Worm (Caenorhabditis elegans): ENCODE results near the gene tag-77.

Gene tag-77

DNA sequence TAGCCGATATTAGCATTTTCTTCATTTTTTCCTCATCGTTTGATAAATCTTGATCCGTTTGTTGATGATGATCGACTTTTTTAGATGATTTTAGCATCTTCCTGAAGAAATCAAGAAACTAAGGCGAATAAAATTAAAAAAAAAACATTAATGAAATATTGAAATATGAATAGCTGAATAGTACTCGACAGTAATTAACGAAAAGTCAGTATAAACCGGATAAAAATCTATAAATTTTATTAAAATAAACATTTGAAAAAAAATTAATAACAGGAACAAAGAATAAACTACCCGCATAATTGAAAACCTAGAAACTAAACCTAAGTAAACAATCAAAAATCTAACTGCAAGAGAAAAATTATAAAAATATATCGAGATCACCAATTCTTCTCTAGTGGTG, 14.1 kb downstream of the tag-77 start, which contains the start of gene C28C12.12:
TSS of gene C28C12.12 (minus strand) at position 101 of the 400 bp plus-strand sequence.
- no peak for TF ChIP-seq crh-2 (tag; optimal IDR thresholded peaks at IDR 0.05)

DNA sequence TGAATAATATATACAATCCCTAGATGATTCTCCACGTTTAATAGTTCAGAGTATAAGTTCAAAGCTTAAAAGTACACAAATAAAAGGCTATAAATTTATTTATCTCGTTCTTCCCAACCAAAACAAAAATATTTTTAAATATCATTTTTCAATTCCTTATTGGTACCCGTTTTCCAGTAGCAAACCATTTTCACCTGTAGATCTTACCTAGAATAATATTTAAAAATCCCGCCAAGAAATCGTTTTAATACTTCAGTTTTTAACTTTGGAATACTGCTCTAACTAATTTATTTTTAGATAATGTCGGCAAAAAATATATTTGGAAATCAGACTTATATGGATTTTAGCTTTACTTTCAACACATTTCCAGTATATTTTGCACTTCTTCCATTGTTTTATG, 18.1 kb downstream of the tag-77 start, which contains the start of gene sru-7:
TSS of gene sru-7 (plus strand) at position 301 of the 400 bp plus-strand sequence.
- no peak for TF ChIP-seq nhr-77 (tag; optimal IDR thresholded peaks at IDR 0.05)

DNA sequence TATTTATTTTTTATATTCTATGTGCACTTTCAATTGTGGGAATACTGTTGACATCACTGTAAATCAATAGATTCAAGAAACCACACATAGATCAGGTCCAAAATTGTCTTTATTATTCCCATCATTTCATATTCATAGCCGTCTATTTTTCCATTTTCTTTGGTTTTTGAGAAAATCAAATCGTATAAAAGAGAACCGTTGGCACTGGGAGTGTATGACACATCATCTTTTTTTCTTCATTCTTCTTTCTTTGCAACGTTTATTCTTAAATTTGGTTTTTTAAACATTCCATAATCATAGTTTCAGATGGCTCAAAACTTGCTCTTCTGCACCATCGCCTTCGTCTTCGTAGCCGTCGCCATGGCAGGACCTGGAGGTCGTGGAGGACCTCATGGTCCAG, 20.4 kb downstream of the tag-77 start, which contains the start of gene srlf-2:
TSS of gene srlf-2 (plus strand) at position 301 of the 400 bp plus-strand sequence.
- TF ChIP-seq ZK546.5 (tag; optimal IDR thresholded peaks at IDR 0.05) (no peak), gmeb-1 (tag; optimal IDR thresholded peaks at IDR 0.05) (no peak), ceh-16 (tag; optimal IDR thresholded peaks at IDR 0.05) (no peak), skn-1 (tag; optimal IDR thresholded peaks at IDR 0.05) (no peak), C34F6.9 (tag; optimal IDR thresholded peaks at IDR 0.05) (no peak), nhr-6 (tag; optimal IDR thresholded peaks at IDR 0.05) (no peak), ztf-4 (tag; optimal IDR thresholded peaks at IDR 0.05) (no peak)

DNA sequence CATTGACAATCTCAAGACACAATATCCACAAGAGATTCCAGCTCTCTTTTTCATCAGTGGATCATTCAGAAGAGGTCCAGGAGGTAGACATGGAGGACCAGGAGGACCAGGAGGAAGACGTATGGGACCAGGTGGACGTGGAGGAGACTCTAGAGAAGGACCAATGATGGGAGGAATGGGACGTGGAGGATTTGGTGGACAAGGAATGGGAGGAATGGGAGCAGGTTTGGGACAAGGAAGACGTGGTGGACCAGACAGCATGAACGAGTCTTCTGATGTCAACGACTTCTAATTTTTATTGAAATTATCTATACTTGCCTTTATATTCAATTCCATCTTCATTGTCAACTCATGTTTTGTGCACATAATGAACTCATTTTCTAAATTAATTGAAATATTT, 22.3 kb downstream of the tag-77 start:
- no peak for TF ChIP-seq lin-11 (tag; optimal IDR thresholded peaks at IDR 0.05)

DNA sequence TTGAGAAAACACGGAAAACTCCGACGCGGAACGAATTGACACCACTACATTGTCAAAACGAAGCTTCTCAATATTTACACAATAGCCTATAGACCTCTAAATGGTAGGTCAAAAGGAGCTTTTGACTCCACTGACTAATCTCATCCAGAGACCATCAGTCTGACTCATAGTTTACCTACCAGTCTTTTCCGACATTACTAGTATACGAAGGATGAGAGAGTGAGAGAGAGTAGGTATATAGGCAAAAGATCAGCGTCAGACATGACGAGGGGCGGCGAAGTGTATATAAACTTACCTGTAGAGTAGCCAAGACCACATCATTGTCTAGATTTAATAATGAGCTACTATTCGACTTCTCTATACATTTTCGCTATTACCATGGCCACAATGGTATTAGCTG, 23.2 kb downstream of the tag-77 start, which contains the start of gene srlf-3:
TSS of gene srlf-3 (plus strand) at position 301 of the 400 bp plus-strand sequence.
- TF ChIP-seq nhr-21 (tag; optimal IDR thresholded peaks at IDR 0.05) = no peak
- TF ChIP-seq sem-4 (tag; optimal IDR thresholded peaks at IDR 0.05) = no peak
- no peak for TF ChIP-seq unc-39 (tag; optimal IDR thresholded peaks at IDR 0.05)
- TF ChIP-seq zag-1 (tag; optimal IDR thresholded peaks at IDR 0.05) = no peak
- TF ChIP-seq lin-39 (tag; optimal IDR thresholded peaks at IDR 0.05) = no peak
- no peak for TF ChIP-seq F13H6.1 (tag; optimal IDR thresholded peaks at IDR 0.05)
- no peak for TF ChIP-seq unc-62 (GFP tag; optimal IDR thresholded peaks at IDR 0.05)
- no peak for TF ChIP-seq nhr-237 (tag; optimal IDR thresholded peaks at IDR 0.05)
- TF ChIP-seq lin-11 (tag; optimal IDR thresholded peaks at IDR 0.05) = no peak
- TF ChIP-seq ztf-11 (tag; optimal IDR thresholded peaks at IDR 0.05) = no peak
- no peak for TF ChIP-seq unc-55 (GFP tag; optimal IDR thresholded peaks at IDR 0.05)
- TF ChIP-seq nhr-11 (tag; optimal IDR thresholded peaks at IDR 0.05) = no peak

DNA sequence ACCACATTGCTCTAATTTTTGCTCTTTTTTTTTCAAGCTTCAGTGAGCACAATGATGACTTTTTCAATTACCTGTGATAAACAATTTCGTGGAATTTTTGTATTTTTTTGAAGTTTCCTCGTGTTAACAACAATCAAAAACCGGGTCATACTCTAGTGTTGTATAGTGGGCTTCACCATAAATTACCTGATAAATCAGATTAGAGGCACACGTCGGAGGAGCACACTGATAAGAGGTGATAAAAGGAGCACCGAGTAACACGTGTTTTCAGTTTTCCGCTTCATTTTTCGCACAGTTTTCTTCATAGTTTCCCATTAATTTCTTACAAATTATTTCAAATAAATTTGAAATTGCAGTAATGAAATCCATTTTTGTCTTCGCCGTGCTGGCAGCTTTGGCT, 29.0 kb downstream of the tag-77 start, which contains the start of gene spp-8:
TSS of gene spp-8 (plus strand) at position 357 of the 400 bp plus-strand sequence.
- no peak for TF ChIP-seq mbf-1 (tag; optimal IDR thresholded peaks at IDR 0.05)
- TF ChIP-seq gmeb-1 (tag; optimal IDR thresholded peaks at IDR 0.05) = peak; percentile 40
- no peak for TF ChIP-seq ztf-1 (GFP tag; conservative IDR thresholded peaks at IDR 0.05)
- TF ChIP-seq unc-39 (tag; optimal IDR thresholded peaks at IDR 0.05) = no peak
- no peak for TF ChIP-seq nhr-129 (tag; optimal IDR thresholded peaks at IDR 0.05)
- TF ChIP-seq sma-9 (GFP tag; optimal IDR thresholded peaks at IDR 0.05) = peak; percentile 55
- TF ChIP-seq sma-9 (tag; optimal IDR thresholded peaks at IDR 0.05) = no peak
- TF ChIP-seq mab-5 (tag; optimal IDR thresholded peaks at IDR 0.05) = no peak
- no peak for TF ChIP-seq ZK546.5 (tag; optimal IDR thresholded peaks at IDR 0.05)
- no peak for TF ChIP-seq dmd-4 (tag; optimal IDR thresholded peaks at IDR 0.05)
- peak; percentile 78 for TF ChIP-seq fos-1 (tag; optimal IDR thresholded peaks at IDR 0.05)
- no peak for TF ChIP-seq nhr-77 (tag; optimal IDR thresholded peaks at IDR 0.05)
- peak; percentile 81 for TF ChIP-seq crh-2 (tag; optimal IDR thresholded peaks at IDR 0.05)
- TF ChIP-seq nhr-25 (tag; optimal IDR thresholded peaks at IDR 0.05) = no peak
- TF ChIP-seq alr-1 (tag; optimal IDR thresholded peaks at IDR 0.05) = no peak
- TF ChIP-seq peb-1 (tag; optimal IDR thresholded peaks at IDR 0.05) = no peak
- no peak for TF ChIP-seq nhr-12 (tag; optimal IDR thresholded peaks at IDR 0.05)
- no peak for TF ChIP-seq nhr-237 (tag; optimal IDR thresholded peaks at IDR 0.05)
- no peak for TF ChIP-seq lsy-2 (tag; optimal IDR thresholded peaks at IDR 0.05)
- no peak for TF ChIP-seq nhr-6 (tag; optimal IDR thresholded peaks at IDR 0.05)
- TF ChIP-seq C34F6.9 (tag; optimal IDR thresholded peaks at IDR 0.05) = no peak
- no peak for TF ChIP-seq blmp-1 (tag; optimal IDR thresholded peaks at IDR 0.05; ENCODE audit: insufficient read depth)
- no peak for TF ChIP-seq nhr-21 (tag; optimal IDR thresholded peaks at IDR 0.05)
- TF ChIP-seq nhr-10 (tag; optimal IDR thresholded peaks at IDR 0.05) = no peak
- no peak for TF ChIP-seq elt-1 (tag; optimal IDR thresholded peaks at IDR 0.05)
- TF ChIP-seq sem-4 (tag; optimal IDR thresholded peaks at IDR 0.05) = no peak
- TF ChIP-seq zag-1 (tag; optimal IDR thresholded peaks at IDR 0.05) = no peak
- TF ChIP-seq R02D3.7 (tag; optimal IDR thresholded peaks at IDR 0.05) = no peak
- peak; percentile 5 for TF ChIP-seq sma-3 (GFP tag; optimal IDR thresholded peaks at IDR 0.05)
- TF ChIP-seq F13H6.1 (tag; optimal IDR thresholded peaks at IDR 0.05) = no peak
- no peak for TF ChIP-seq Y55F3AM.14 (GFP tag; optimal IDR thresholded peaks at IDR 0.05)
- TF ChIP-seq lin-39 (tag; optimal IDR thresholded peaks at IDR 0.05) = no peak
- TF ChIP-seq unc-62 (GFP tag; optimal IDR thresholded peaks at IDR 0.05) = no peak
- TF ChIP-seq skn-1 (tag; optimal IDR thresholded peaks at IDR 0.05) = peak; percentile 41
- no peak for TF ChIP-seq lin-11 (tag; optimal IDR thresholded peaks at IDR 0.05)
- peak in 1 of 2 experiments; percentile 43 for TF ChIP-seq mdl-1 (tag; optimal IDR thresholded peaks at IDR 0.05)
- no peak for TF ChIP-seq ztf-4 (tag; optimal IDR thresholded peaks at IDR 0.05)

Data from whole organism, L2 larva.